Worm (Caenorhabditis elegans) whole organism, dauer: ENCODE data around the gene dhs-18.

Source experiments
- unc-62 ChIP-seq: sonication (generic microtip); optimal IDR thresholded peaks from 2 replicates; lab custom pipeline; 2017; ENCODE audit warnings: missing biosample characterization, missing genetic modification reagents, missing genetic modification characterization

Gene dhs-18

DNA sequence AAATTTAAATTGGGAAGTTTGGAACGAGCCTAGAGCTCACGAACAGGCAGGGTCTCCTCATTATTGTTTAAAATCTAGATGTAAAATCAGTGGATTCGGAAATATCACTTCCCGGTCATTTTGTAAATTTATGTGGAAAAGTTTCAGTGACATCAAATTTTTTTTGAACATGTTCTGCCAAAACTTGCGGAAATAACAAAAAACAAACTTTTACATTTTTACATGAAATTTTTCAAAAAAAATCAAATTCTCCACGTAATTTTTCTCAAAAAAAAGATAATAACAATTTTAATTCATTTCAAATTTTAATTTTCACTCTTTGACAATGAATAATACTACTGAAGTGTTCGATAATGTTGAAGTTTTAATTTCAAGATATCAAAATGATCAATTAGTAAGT lies 5.1 kb downstream of the dhs-18 start, which contains the start of gene C45B11.5:
Gene C45B11.5, plus strand, starts transcription at position 301 of the 400 bp plus-strand sequence.
- no peak for TF ChIP-seq unc-62 (GFP tag; lab: Kevin White, UChicago)

DNA sequence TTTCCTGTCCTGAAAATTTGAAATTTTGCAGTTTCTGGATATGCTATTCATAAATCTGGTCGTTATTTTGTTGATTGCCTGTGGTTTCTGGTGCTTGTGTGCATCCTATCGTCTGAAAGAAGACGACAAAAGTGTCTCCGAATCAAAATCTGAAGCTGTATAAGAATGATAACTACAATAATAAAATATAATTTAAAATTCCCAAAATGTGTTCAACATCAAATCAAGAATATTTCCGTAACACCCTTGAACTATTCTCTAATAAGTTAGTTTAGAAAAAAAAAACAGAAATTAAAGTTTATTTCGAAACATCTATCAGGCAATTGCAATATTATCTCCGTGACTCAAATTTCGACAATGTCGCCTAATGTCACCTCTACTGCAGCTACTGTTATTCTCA lies 6.2 kb downstream of the dhs-18 start, which contains the start of gene C45B11.8:
Gene C45B11.8, plus strand, starts transcription at position 301 of the 400 bp plus-strand sequence.
- TF ChIP-seq unc-62 (GFP tag; lab: Kevin White, UChicago), result no peak

DNA sequence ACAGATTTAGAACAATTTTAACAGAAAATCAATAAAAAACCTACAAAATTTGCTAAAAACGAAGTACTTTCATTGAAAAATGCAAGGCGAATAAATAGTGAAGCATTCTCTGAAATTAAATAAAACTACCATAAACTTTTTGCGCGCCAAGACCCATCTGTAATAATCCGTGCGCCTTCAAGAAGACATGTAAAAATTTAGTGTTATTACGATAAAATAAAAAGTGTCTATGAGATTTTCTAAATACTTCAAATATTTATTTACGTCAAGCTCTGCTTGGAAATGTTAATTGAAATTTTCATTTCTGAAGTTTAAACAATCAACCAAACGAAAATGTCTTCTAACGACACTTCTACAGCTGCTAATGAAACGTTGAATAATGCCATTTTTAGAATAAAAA lies 6.6 kb downstream of the dhs-18 start, which contains the start of gene C45B11.9:
Gene C45B11.9, plus strand, starts transcription at position 301 of the 400 bp plus-strand sequence.
- TF ChIP-seq unc-62 (GFP tag; lab: Kevin White, UChicago), result no peak

DNA sequence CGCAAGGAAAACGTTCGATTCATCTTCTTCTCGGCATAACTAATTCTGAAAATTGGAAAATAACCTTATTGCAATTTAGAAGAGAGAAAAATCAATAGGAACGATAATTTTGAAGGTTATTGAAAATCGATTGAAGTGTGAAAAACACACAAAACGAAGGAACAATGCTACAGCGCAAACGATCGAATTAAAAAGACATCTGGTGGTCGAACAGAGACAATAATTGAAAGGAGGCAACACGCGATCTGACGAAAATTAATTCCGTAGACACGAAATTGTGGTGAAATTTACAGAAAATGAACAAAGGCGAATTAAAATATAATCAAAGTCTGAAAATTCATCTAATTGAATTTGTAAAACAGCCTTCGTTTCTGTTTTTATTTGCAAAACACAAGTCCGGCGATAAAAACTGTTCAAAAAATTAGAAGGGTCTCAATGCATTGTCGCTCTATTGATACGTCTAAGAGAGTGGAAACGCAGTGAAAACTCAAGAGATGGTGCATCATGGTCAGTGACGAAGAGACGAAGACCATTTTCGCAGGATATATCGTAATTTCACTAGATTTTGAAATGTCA lies 7.2 kb downstream of the dhs-18 start, which contains the start of gene pak-2:
Gene pak-2, minus strand, starts transcription at position 51 of the 576 bp plus-strand sequence.
- no peak for TF ChIP-seq unc-62 (GFP tag; lab: Kevin White, UChicago)

DNA sequence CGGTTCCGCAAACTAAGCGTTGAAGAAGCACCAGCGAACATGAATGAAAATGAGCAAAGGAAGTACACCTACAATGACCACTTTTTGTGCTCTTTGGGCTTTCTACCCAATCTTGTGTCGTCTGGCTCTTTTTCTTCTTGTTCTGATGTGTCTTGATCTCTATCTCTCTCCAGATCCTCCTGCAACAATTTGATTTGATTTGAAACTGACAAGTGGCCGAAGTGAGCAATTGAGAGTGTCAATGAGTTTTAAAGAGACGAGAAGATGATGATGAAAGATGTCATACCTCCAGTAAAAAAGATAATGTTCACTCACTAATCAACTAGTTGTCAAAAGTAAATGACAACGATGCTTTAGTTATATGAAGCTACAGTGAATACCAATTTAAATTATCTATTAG lies 11.9 kb downstream of the dhs-18 start, which contains the start of gene pptr-2:
Gene pptr-2, minus strand, starts transcription at position 184 of the 400 bp plus-strand sequence.
- no peak for TF ChIP-seq unc-62 (GFP tag; lab: Kevin White, UChicago)

DNA sequence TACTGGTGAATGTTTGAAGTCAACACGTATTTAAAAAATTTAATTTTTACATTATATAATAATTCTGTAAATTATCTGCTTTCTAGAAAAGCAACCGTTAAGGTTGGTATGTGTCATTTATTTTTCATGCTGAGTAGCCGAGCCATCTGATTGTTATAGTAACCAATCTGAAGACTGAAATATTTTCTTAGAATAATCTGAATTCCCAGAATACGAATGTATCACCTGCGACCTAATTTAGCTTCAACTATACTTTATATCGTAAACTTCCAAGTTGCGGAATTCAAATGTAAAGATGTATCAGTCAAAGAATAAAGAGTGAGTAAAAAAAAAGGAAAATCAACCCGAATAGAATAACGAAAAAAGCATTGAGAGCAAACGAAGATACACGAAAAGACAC lies 13.4 kb downstream of the dhs-18 start:
- no peak for TF ChIP-seq unc-62 (GFP tag; lab: Kevin White, UChicago)

DNA sequence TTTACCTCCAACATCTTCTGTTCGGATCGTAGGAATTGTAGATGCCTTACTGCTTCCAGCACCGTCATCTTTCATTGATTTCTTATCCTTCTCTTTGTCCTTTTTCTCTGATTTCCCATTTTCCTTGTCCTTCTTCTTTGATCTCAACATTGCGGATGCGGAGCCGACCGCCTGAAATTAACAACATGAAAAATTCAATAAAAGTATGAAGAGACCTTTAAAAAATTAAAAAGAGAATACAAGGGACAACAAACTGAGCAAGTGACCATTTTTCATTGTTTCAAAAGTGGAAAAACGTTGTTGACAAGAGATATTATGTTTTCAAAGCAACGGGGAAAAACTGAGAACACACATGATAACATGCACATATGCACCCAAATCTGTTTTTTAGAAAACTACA lies 16.0 kb downstream of the dhs-18 start:
- TF ChIP-seq unc-62 (GFP tag; lab: Kevin White, UChicago), result no peak

DNA sequence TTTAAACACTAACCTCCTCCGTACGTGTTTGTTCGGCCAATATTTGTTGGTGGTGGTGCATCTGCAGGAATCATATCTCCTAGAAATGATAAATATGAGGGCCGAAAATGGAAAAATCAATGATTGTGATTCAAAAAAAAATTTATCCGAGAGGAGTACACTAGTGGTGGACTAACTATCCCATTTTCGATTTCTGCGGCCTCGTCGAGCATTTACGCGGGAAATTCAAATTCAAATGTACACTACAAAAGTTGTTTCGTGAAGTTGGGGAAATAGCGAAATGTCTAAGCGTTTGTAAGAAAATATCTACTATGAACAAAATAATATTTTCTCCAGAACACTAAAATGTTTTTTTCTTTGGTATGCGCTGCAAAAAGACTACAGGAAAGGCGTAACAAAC lies 17.3 kb downstream of the dhs-18 start:
- TF ChIP-seq unc-62 (GFP tag; lab: Kevin White, UChicago), result no peak

DNA sequence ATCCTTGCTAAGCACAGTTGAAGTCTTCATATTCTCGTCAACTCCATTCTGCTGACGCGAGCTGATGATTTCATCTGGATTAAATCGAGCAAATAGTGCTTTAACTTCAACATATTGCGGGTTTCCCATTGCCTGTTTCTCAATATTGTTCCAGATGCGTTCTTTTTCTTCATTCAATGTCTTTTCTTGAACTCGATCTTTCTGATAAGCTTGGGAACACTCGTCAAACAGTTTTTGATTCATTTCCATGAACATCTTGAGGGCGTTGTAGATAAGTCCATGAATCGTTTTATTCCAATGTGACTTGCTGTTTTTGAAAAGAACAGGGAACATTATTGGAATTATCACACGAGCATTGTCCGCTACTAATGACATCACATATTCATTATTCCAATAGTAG lies 18.9 kb downstream of the dhs-18 start:
- no peak for TF ChIP-seq unc-62 (GFP tag; lab: Kevin White, UChicago)

DNA sequence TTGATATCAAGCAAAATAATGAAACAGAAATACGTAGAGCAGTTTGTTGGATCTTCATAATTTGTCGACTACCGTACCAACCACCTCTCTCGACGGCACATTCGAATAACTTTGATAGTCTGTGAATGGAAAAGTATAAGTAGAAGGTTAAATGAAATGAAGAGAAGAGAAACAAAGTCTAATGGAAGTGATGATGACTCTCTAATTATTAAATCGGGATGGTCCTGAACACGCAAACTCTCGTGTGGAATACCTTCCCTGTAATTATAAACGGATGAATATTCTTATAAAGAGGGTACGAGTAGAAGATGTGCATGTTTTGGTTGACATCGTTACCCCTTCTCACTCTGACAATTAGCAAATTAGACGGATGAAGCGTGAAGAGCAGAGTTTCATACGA lies 23.8 kb downstream of the dhs-18 start, which contains the start of the genes C13G3.12 and hot-6:
Gene C13G3.12, minus strand, starts transcription at position 101 of the 400 bp plus-strand sequence.
Gene hot-6, minus strand, starts transcription at position 121 of the 400 bp plus-strand sequence.
- no peak for TF ChIP-seq unc-62 (GFP tag; lab: Kevin White, UChicago)

DNA sequence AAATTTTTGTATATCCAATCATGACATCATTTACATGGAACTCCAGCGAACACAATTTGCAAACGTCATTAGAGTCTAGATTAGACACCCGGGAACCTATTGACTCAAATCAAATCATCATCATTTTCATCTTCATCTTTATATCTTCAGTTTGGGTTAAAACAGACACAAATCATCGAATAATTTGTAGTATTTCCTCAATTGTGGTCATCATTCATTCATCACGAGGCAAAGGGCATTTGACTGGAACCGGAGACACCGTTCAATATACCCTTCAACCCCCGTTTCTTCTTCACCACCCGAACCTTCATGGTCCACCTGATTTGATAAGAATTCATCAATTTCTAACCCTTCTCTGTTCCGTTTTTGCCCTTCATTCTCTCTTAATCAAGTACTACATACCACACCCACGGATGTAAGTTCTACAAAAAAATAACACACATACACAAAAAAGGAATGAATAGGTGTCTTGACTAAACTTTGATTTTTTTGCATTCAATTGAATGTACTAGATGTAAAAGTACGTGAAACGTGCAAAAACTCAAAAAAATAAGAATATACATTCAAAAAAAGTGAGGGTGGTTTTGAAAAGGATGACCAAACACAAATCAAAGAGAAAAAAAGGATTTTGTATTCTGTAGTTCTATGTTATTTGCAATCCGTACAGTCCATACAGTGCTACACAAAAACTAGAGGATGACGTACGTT lies 29.6 kb downstream of the dhs-18 start:
- TF ChIP-seq unc-62 (GFP tag; lab: Kevin White, UChicago), result no peak

DNA sequence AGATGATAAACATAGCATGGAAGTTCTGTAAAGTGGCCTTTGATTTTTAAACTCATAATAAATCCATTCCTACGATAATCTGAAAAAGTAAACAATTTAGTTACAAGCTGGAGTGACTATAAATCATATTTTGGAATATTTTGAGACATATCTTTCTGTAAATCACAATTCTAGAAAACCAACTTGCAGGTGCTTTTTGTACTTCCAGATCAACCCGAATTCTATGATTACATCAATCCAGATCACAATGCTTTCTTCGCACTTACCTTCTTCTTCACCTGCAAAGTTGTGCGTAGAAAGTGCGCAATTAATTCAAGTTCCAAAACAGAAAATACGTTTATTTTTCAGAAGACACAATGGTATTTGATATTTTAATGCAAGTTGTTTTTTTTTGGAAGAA lies 31.9 kb downstream of the dhs-18 start:
- no peak for TF ChIP-seq unc-62 (GFP tag; lab: Kevin White, UChicago)

DNA sequence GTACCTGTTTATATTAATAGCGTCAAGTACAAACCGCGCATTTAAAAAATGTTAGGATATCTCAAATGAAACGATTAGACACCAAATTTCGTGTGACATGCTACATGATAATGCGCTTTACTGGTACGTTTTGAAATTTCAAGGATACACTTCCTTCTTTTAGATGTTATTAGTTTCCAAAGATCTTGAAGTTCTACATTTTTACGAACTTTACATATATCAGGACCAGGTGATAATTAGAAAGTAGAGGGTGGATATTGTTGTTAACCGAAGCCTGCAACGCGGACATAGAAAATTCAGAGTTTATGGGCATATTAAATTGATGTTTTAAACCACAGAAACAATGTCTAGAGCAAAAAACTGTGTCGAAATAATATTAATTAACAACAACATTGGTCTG lies 33.5 kb downstream of the dhs-18 start:
- no peak for TF ChIP-seq unc-62 (GFP tag; lab: Kevin White, UChicago)

DNA sequence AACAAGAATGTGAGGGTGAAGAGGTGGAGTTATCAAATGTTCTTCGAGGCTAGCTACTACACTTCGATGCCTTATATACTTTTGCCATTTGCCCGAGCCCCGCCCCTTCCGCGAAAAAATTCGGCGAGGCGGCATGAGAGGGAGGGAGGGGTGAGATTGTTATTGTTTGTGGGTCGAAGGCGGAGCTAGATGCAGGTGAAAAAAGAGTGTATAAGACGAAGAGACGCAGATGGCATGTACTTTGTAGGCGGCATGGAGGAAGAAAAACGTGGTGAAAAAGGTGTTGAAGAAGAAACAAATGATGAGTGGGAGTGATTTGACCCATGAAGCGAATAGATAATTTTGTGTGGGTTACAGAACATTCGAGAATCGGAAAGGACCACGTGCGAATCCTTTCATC lies 34.2 kb downstream of the dhs-18 start, which contains the start of gene C13G3.1:
Gene C13G3.1, minus strand, starts transcription at position 47 of the 400 bp plus-strand sequence.
- no peak for TF ChIP-seq unc-62 (GFP tag; lab: Kevin White, UChicago)

DNA sequence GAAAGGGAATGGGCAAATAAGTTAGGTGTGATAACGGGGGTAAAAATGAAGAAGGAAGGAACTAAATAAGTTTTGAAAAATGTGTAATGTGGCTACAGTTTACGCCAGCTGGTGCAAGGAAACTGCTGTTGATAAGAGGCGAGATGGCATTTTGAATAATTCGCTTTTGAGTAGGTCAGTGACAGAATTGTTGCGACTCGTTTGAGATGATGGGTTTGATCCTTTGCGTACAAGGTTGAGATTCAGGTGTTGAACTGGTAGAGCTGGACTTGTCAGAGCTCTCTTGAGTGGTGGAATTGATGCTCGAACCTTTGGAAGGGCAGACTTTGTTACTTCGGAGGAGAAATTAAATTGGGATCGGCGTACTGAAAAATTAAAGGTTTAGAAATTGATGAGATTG lies 34.8 kb downstream of the dhs-18 start:
- no peak for TF ChIP-seq unc-62 (GFP tag; lab: Kevin White, UChicago)

DNA sequence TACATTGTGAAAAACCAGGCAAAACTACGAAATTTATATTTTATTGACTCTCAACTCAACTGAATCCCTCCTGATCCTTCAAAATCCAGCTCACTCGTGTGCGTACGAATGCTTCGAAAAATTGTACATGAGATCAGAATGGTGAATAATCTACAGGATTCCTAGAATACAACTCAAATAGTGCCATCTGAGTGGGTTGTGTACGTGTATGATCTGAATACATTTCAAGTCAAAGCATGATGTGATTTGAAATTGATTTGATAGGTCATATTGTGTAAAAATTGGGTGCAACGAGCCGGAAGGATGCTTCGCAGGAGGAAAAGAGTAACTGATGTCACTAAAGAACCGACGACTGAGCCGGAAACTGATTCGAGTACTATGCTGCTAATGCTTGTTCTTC lies 35.9 kb downstream of the dhs-18 start:
- no peak for TF ChIP-seq unc-62 (GFP tag; lab: Kevin White, UChicago)
